Worm (Caenorhabditis elegans) whole organism, L4/young adult: ENCODE data around the gene T10H10.2.

Experiments
- W03F9.2 ChIP-seq: fragments of 150-350 bp; optimal IDR thresholded peaks from 2 replicates; lab custom pipeline; 2014; ENCODE audit warnings: missing biosample characterization, missing genetic modification characterization
- dao-5 ChIP-seq: sonication (generic microtip); optimal IDR thresholded peaks from 2 replicates; lab custom pipeline; 2016; ENCODE audit warnings: missing genotype, missing genetic modification characterization, moderate library complexity, missing compliant biosample characterization
- him-1 ChIP-seq: sonication (generic microtip); optimal IDR thresholded peaks from 2 replicates; lab custom pipeline; 2016; ENCODE audit warnings: missing genotype, missing genetic modification reagents, missing genetic modification characterization, missing compliant biosample characterization

DNA sequence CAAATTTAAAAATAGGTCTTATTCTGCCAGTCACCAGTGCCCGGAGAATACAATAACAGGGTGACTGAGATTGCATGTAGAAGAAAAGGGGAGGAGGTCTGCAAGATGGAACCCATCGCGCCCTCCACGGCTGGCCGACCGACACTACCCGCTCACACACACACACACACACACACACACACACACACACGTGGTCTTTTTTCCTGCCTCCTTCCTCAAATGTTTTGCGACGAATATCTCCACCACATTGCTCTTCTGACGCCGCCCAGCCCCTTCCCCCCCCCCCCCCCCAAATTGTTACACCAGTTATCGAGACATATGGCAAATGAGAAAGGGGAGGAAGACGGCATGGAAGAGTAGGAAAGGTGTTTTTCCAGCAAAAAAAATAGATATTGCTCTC lies 27.2 kb downstream of the T10H10.2 start:
- TF ChIP-seq him-1 (tag; lab: Kevin White, UChicago) (no peak), dao-5 (tag; lab: Kevin White, UChicago) (no peak), W03F9.2 (tag; lab: Kevin White, UChicago) (no peak)
